Worm (Caenorhabditis elegans): ENCODE results near the gene C17H12.2.
A peak's percentile ranks its signal among the peaks of the same experiment; 100 is the strongest.

ce11 chrIV:6756374-6756773, 33.9 kb downstream of the C17H12.2 start:
- TF ChIP-seq sea-2 (GFP tag; IDR thresholded peaks at IDR 0.05) = no peak
- peak; percentile 84 for TF ChIP-seq snpc-4 (GFP tag; optimal IDR thresholded peaks at IDR 0.05)
- TF ChIP-seq snpc-4 (tag; optimal IDR thresholded peaks at IDR 0.05) = peak; percentile 80 to 92 (median 85)
- no peak for TF ChIP-seq unc-62 (GFP tag; optimal IDR thresholded peaks at IDR 0.05)
- peak; percentile 86; the same call in 1 of the 2 replicates for TF ChIP-seq Y79H2A.3 (GFP tag; conservative IDR thresholded peaks at IDR 0.05)
- peak; percentile 96 for TF ChIP-seq D2030.7 (GFP tag; IDR thresholded peaks at IDR 0.05)
- TF ChIP-seq egrh-3 (GFP tag; IDR thresholded peaks at IDR 0.05) = peak; percentile 80
- peak; percentile 98 for TF ChIP-seq B0336.3 (GFP tag; IDR thresholded peaks at IDR 0.05)
- TF ChIP-seq nfya-2 (GFP tag; IDR thresholded peaks at IDR 0.05) = no peak
- peak; percentile 96 for TF ChIP-seq rcor-1 (GFP tag; IDR thresholded peaks at IDR 0.05)
- peak; percentile 66 for TF ChIP-seq atf-7 (tag; optimal IDR thresholded peaks at IDR 0.05)
